Fruit fly (Drosophila melanogaster): ENCODE data around the gene CG6168.

The CG6168 gene

dm6 chr3L:11321619-11322018, at the start of gene CG6168:
CG6168 (minus strand) TSS chr3L:11321719.
- TF ChIP-seq CG17801 (GFP tag; optimal IDR thresholded peaks at IDR 0.05; ENCODE audit: partially characterized antibody): no peak

- no peak for TF ChIP-seq CG17801 (GFP tag; optimal IDR thresholded peaks at IDR 0.05; ENCODE audit: partially characterized antibody)
Observed at dm6 chr3L:11369778-11370684, 48.5 kb upstream of the CG6168 start.

- TF ChIP-seq CG17801 (GFP tag; optimal IDR thresholded peaks at IDR 0.05; ENCODE audit: partially characterized antibody): no peak
Observed at dm6 chr3L:11368319-11369299, 47.1 kb upstream of the CG6168 start.

dm6 chr3L:11367797-11368196, 46.3 kb upstream of the CG6168 start:
- TF ChIP-seq CG17801 (GFP tag; optimal IDR thresholded peaks at IDR 0.05; ENCODE audit: partially characterized antibody): no peak

dm6 chr3L:11366422-11366821, 44.9 kb upstream of the CG6168 start:
- TF ChIP-seq CG17801 (GFP tag; optimal IDR thresholded peaks at IDR 0.05; ENCODE audit: partially characterized antibody): no peak

dm6 chr3L:11365432-11366318, 44.2 kb upstream of the CG6168 start:
- no peak for TF ChIP-seq CG17801 (GFP tag; optimal IDR thresholded peaks at IDR 0.05; ENCODE audit: partially characterized antibody)

- no peak for TF ChIP-seq CG17801 (GFP tag; optimal IDR thresholded peaks at IDR 0.05; ENCODE audit: partially characterized antibody)
Observed at dm6 chr3L:11364835-11365431, 43.4 kb upstream of the CG6168 start, which contains the start of gene CG6163. CG6163 (minus strand) TSS chr3L:11364885.

dm6 chr3L:11364327-11364726, 42.8 kb upstream of the CG6168 start:
- TF ChIP-seq CG17801 (GFP tag; optimal IDR thresholded peaks at IDR 0.05; ENCODE audit: partially characterized antibody): peak; percentile 49

- TF ChIP-seq CG17801 (GFP tag; optimal IDR thresholded peaks at IDR 0.05; ENCODE audit: partially characterized antibody): no peak
Observed at dm6 chr3L:11359596-11359995, 38.1 kb upstream of the CG6168 start.

- no peak for TF ChIP-seq CG17801 (GFP tag; optimal IDR thresholded peaks at IDR 0.05; ENCODE audit: partially characterized antibody)
Observed at dm6 chr3L:11358733-11359132, 37.2 kb upstream of the CG6168 start.

dm6 chr3L:11357059-11357458, 35.5 kb upstream of the CG6168 start:
- no peak for TF ChIP-seq CG17801 (GFP tag; optimal IDR thresholded peaks at IDR 0.05; ENCODE audit: partially characterized antibody)

dm6 chr3L:11355429-11356327, 34.2 kb upstream of the CG6168 start:
- TF ChIP-seq CG17801 (GFP tag; optimal IDR thresholded peaks at IDR 0.05; ENCODE audit: partially characterized antibody): no peak

dm6 chr3L:11354298-11354757, 32.8 kb upstream of the CG6168 start:
- TF ChIP-seq CG17801 (GFP tag; optimal IDR thresholded peaks at IDR 0.05; ENCODE audit: partially characterized antibody): no peak
